Fruit fly (Drosophila melanogaster): ENCODE results near the gene CG5676.

The CG5676 gene

DNA sequence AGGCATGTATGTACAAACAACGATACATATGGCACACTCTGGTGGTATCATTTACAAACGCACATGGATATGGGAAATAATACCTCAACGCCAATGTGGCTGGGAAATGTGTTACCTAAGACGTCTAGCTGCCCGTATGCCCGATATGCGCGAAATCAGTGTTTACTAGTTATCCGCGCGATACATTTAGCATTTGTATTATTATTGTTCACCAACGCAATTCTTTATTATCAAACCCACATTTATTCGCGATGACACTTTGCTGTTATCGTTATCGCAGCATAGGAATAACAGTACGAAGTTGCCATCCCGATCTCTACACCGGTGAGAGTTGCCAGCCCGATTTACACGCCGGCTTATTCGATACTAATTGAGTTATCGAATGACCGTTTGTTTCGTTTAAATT is 8.9 kb downstream of the CG5676 start, which contains the start of gene chico (continued):
- TF ChIP-seq Gsc (GFP tag; IDR thresholded peaks at IDR 0.05) (no peak), CG17361 (GFP tag; IDR thresholded peaks at IDR 0.05) (no peak; the same call in 2 of the 3 replicates), Mrtf (GFP tag; IDR thresholded peaks at IDR 0.05) (no peak), CG1024 (GFP tag; IDR thresholded peaks at IDR 0.05) (no peak), p53 (GFP tag; optimal IDR thresholded peaks at IDR 0.05) (no peak), CG9932 (GFP tag; IDR thresholded peaks at IDR 0.05) (no peak), Hmr (GFP tag; optimal IDR thresholded peaks at IDR 0.05) (no peak), bsh (GFP tag; optimal IDR thresholded peaks at IDR 0.05) (no peak), Atf-2 (GFP tag; optimal IDR thresholded peaks at IDR 0.05) (no peak), Nf-YA (GFP tag; IDR thresholded peaks at IDR 0.05) (no peak), CG32767 (GFP tag; IDR thresholded peaks at IDR 0.05) (peak; percentile 71; the same call in 1 of the 2 replicates), CHES-1-like (GFP tag; optimal IDR thresholded peaks at IDR 0.05) (peak; percentile 18), CG16815 (GFP tag; optimal IDR thresholded peaks at IDR 0.05) (no peak), PHDP (tag; optimal IDR thresholded peaks at IDR 0.05) (no peak), fd64A (GFP tag; optimal IDR thresholded peaks at IDR 0.05) (no peak), trem (tag; optimal IDR thresholded peaks at IDR 0.05) (peak; percentile 80), stwl (tag; optimal IDR thresholded peaks at IDR 0.05) (peak; percentile 97), dmrt11E (tag; optimal IDR thresholded peaks at IDR 0.05) (no peak), CG30020 (tag; optimal IDR thresholded peaks at IDR 0.05) (peak; percentile 91), luna (GFP tag; optimal IDR thresholded peaks at IDR 0.05) (no peak), psq (GFP tag; optimal IDR thresholded peaks at IDR 0.05) (no peak), CG2129 (GFP tag; IDR thresholded peaks at IDR 0.05; ENCODE audit: partially characterized antibody) (no peak), CG4730 (GFP tag; IDR thresholded peaks at IDR 0.05) (no peak), CG8478 (optimal IDR thresholded peaks at IDR 0.05) (no peak), kah (GFP tag; optimal IDR thresholded peaks at IDR 0.05) (no peak), CG9876 (GFP tag; optimal IDR thresholded peaks at IDR 0.05) (no peak), tin (GFP tag; optimal IDR thresholded peaks at IDR 0.05) (no peak), CG32772 (GFP tag; IDR thresholded peaks at IDR 0.05) (no peak), cad (GFP tag; optimal IDR thresholded peaks at IDR 0.05) (no peak), CG10654 (GFP tag; optimal IDR thresholded peaks at IDR 0.05) (no peak), CG12659 (GFP tag; optimal IDR thresholded peaks at IDR 0.05) (peak; percentile 77), gsb (GFP tag; IDR thresholded peaks at IDR 0.05) (no peak), slbo (GFP tag; IDR thresholded peaks at IDR 0.05) (no peak), dmrt99B (tag; optimal IDR thresholded peaks at IDR 0.05) (no peak), esg (GFP tag; conservative IDR thresholded peaks at IDR 0.05) (no peak), CG18476 (GFP tag; optimal IDR thresholded peaks at IDR 0.05) (no peak), prd (optimal IDR thresholded peaks at IDR 0.05) (no peak), prd (GFP tag; IDR thresholded peaks at IDR 0.05) (no peak), ara (GFP tag; IDR thresholded peaks at IDR 0.05) (no peak), lola (GFP tag; optimal IDR thresholded peaks at IDR 0.05) (no peak), pb (GFP tag; optimal IDR thresholded peaks at IDR 0.05) (no peak), Hey (tag; optimal IDR thresholded peaks at IDR 0.05) (no peak), Sry-δ (GFP tag; optimal IDR thresholded peaks at IDR 0.05) (peak; percentile 93), Atf6 (GFP tag; IDR thresholded peaks at IDR 0.05) (0 out of 2 replicates have a peak, but pooled peaks have one; percentile 12), hb (GFP tag; IDR thresholded peaks at IDR 0.05; ENCODE audit: partially characterized antibody) (no peak), CG5953 (GFP tag; IDR thresholded peaks at IDR 0.05) (no peak), sug (tag; optimal IDR thresholded peaks at IDR 0.05) (peak; percentile 50), Lhr (GFP tag; optimal IDR thresholded peaks at IDR 0.05) (peak; percentile 64), CG4707 (GFP tag; optimal IDR thresholded peaks at IDR 0.05) (no peak), ssp (GFP tag; IDR thresholded peaks at IDR 0.05) (no peak), CG1647 (GFP tag; optimal IDR thresholded peaks at IDR 0.05) (no peak), Doc3 (GFP tag; IDR thresholded peaks at IDR 0.05; ENCODE audit: partially characterized antibody) (peak; percentile 50; the same call in 1 of the 3 replicates), ase (GFP tag; IDR thresholded peaks at IDR 0.05) (no peak)

All from whole organism, embryonic.